Worm (Caenorhabditis elegans): Measurements from ENCODE around the gene T01B7.13.

- no peak for TF ChIP-seq lim-6 (tag; optimal IDR thresholded peaks at IDR 0.05)
- TF ChIP-seq ceh-31 (tag; optimal IDR thresholded peaks at IDR 0.05), result no peak
- TF ChIP-seq gmeb-2 (tag; optimal IDR thresholded peaks at IDR 0.05), result no peak
- no peak for TF ChIP-seq pat-9 (tag; optimal IDR thresholded peaks at IDR 0.05)
- TF ChIP-seq hlh-6 (tag; optimal IDR thresholded peaks at IDR 0.05), result no peak
- no peak for TF ChIP-seq pag-3 (tag; optimal IDR thresholded peaks at IDR 0.05; ENCODE audit: borderline replicate concordance)
- no peak for TF ChIP-seq ama-1 (optimal IDR thresholded peaks at IDR 0.05)
- TF ChIP-seq madf-2 (tag; optimal IDR thresholded peaks at IDR 0.05), result no peak
- no peak for TF ChIP-seq sox-4 (tag; optimal IDR thresholded peaks at IDR 0.05)
These were observed 10.8 kb upstream of the T01B7.13 start, which contains the start of gene prx-5 for ce11 chrII:8704413-8704874.

Measured in whole organism, late embryonic.